Fruit fly (Drosophila melanogaster): ENCODE results near the gene CG4957.

CG4957 gene

dm6 chr2L:10238726-10239652, 29.7 kb upstream of the CG4957 start, which contains the start of gene me31B:
TSS of gene me31B (plus strand) at chr2L:10239341.
- no peak for TF ChIP-seq CG8478 (optimal IDR thresholded peaks at IDR 0.05)
- no peak for TF ChIP-seq CTCF (optimal IDR thresholded peaks at IDR 0.05)

- peak; percentile 45 to 46 for TF ChIP-seq CTCF (optimal IDR thresholded peaks at IDR 0.05)
- no peak for TF ChIP-seq CG8478 (optimal IDR thresholded peaks at IDR 0.05)
Observed at dm6 chr2L:10246785-10247190, 21.9 kb upstream of the CG4957 start, which contains the start of gene chico. TSS of gene chico (minus strand) at chr2L:10247078.

dm6 chr2L:10249655-10250202, 18.9 kb upstream of the CG4957 start:
- TF ChIP-seq CG8478 (optimal IDR thresholded peaks at IDR 0.05): no peak
- no peak for TF ChIP-seq CTCF (optimal IDR thresholded peaks at IDR 0.05)

- no peak for TF ChIP-seq CTCF (optimal IDR thresholded peaks at IDR 0.05)
Observed at dm6 chr2L:10250441-10250847, 18.2 kb upstream of the CG4957 start, which contains the start of the genes bsk and CG31717. TSS of gene bsk (minus strand) at chr2L:10250501. TSS of gene CG31717 (plus strand) at chr2L:10250737.

dm6 chr2L:10251592-10251991, 17.1 kb upstream of the CG4957 start, which contains the start of gene Ror:
TSS of gene Ror (plus strand) at chr2L:10251843.
- TF ChIP-seq CG8478 (optimal IDR thresholded peaks at IDR 0.05) (no peak), CTCF (optimal IDR thresholded peaks at IDR 0.05) (no peak)

dm6 chr2L:10255725-10256158, 12.9 kb upstream of the CG4957 start, which contains the start of gene CG5676:
TSS of gene CG5676 (minus strand) at chr2L:10255891.
- TF ChIP-seq CTCF (optimal IDR thresholded peaks at IDR 0.05): no peak

- TF ChIP-seq CTCF (optimal IDR thresholded peaks at IDR 0.05) (no peak), CG8478 (optimal IDR thresholded peaks at IDR 0.05) (no peak)
Observed at dm6 chr2L:10259960-10260749, 8.5 kb upstream of the CG4957 start.

dm6 chr2L:10260750-10261493, 7.8 kb upstream of the CG4957 start, which contains the start of gene Pten:
TSS of gene Pten (minus strand) at chr2L:10261049.
- TF ChIP-seq CG8478 (optimal IDR thresholded peaks at IDR 0.05) (no peak), CTCF (optimal IDR thresholded peaks at IDR 0.05) (peak in 1 of 2 experiments; percentile 3)

- TF ChIP-seq CG8478 (optimal IDR thresholded peaks at IDR 0.05): no peak
- no peak for TF ChIP-seq CTCF (optimal IDR thresholded peaks at IDR 0.05)
Observed at dm6 chr2L:10261774-10262173, 6.9 kb upstream of the CG4957 start.

- TF ChIP-seq CG8478 (optimal IDR thresholded peaks at IDR 0.05): no peak
- peak in 1 of 2 experiments; percentile 13 for TF ChIP-seq CTCF (optimal IDR thresholded peaks at IDR 0.05)
Observed at dm6 chr2L:10263343-10263744, 5.3 kb upstream of the CG4957 start, which contains the start of gene Rsf1. TSS of gene Rsf1 (minus strand) at chr2L:10263554.

- TF ChIP-seq CG8478 (optimal IDR thresholded peaks at IDR 0.05): no peak
- no peak for TF ChIP-seq CTCF (optimal IDR thresholded peaks at IDR 0.05)
Observed at dm6 chr2L:10263830-10264634, 4.6 kb upstream of the CG4957 start, which contains the start of gene REPTOR-BP. TSS of gene REPTOR-BP (plus strand) at chr2L:10264125.

dm6 chr2L:10265129-10265528, 3.5 kb upstream of the CG4957 start, which contains the start of gene Mob3:
TSS of gene Mob3 (plus strand) at chr2L:10265336.
- no peak for TF ChIP-seq CG8478 (optimal IDR thresholded peaks at IDR 0.05)
- TF ChIP-seq CTCF (optimal IDR thresholded peaks at IDR 0.05): no peak

dm6 chr2L:10266511-10266910, 2.2 kb upstream of the CG4957 start, which contains the start of gene CG4953:
TSS of gene CG4953 (plus strand) at chr2L:10266703.
- TF ChIP-seq CG8478 (optimal IDR thresholded peaks at IDR 0.05) (no peak), CTCF (optimal IDR thresholded peaks at IDR 0.05) (no peak)
